Worm (Caenorhabditis elegans): Measurements from ENCODE around the gene str-182.

DNA sequence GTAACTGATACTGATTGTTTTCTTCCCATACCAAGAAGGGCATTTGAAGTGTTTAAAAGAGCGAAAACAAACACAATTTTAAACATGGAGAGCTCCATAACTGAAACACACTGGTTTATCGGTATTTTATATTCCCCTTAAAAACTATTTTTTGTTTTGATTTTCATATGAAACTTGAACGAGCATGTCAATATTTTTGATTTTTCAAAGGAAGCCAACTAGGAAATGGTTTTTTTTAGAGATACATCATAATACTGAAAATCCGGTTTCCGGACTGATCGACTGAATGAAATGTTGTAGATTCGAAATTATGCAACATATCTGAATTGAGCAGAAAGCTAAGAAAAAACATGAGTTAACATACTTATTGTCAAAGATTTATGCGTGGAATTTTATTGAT lies 5.9 kb downstream of the str-182 start, which contains the start of gene ttr-19:
- TF ChIP-seq dao-5 (tag; optimal IDR thresholded peaks at IDR 0.05) (no peak), W03F9.2 (tag; optimal IDR thresholded peaks at IDR 0.05) (no peak), him-1 (tag; optimal IDR thresholded peaks at IDR 0.05) (no peak)

All from whole organism, L4/young adult.